Worm (Caenorhabditis elegans): ENCODE measurements around the gene syf-2.

syf-2 gene

ce11 chrIII:7179538-7180301, 17.8 kb upstream of the syf-2 start, which contains the start of the genes rps-14 and rpl-36 (continued):
- peak; percentile 35; the same call in 1 of the 2 replicates for TF ChIP-seq pha-4 (GFP tag; IDR thresholded peaks at IDR 0.05)
- peak; percentile 92 for TF ChIP-seq pha-4 (tag; optimal IDR thresholded peaks at IDR 0.05)
- peak in 1 of 2 experiments; percentile 64 for TF ChIP-seq hif-1 (tag; optimal IDR thresholded peaks at IDR 0.05)
- no peak for TF ChIP-seq zip-11 (GFP tag; IDR thresholded peaks at IDR 0.05)
- no peak for TF ChIP-seq unc-62 (GFP tag; optimal IDR thresholded peaks at IDR 0.05 in 1 of 2)
- no peak for TF ChIP-seq unc-62 (tag; optimal IDR thresholded peaks at IDR 0.05)
- TF ChIP-seq cey-2 (tag; optimal IDR thresholded peaks at IDR 0.05; ENCODE audit: borderline replicate concordance, insufficient read depth): no peak
- peak; percentile 64 for TF ChIP-seq nhr-28 (tag; optimal IDR thresholded peaks at IDR 0.05)
- TF ChIP-seq egl-27 (tag; optimal IDR thresholded peaks at IDR 0.05): no peak
- 0 out of 2 replicates have a peak, but pooled peaks have one; percentile 42 for TF ChIP-seq tra-1 (GFP tag; IDR thresholded peaks at IDR 0.05)
- TF ChIP-seq ceh-28 (tag; optimal IDR thresholded peaks at IDR 0.05): no peak
- no peak for TF ChIP-seq attf-4 (tag; optimal IDR thresholded peaks at IDR 0.05)
- TF ChIP-seq nhr-41 (GFP tag; IDR thresholded peaks at IDR 0.05): no peak
- no peak for TF ChIP-seq gei-8 (GFP tag; optimal IDR thresholded peaks at IDR 0.05)
- peak; percentile 89 for TF ChIP-seq dpl-1 (GFP tag; optimal IDR thresholded peaks at IDR 0.05)
- peak; percentile 98 for TF ChIP-seq aha-1 (tag)
- peak; percentile 9 for TF ChIP-seq zip-2 (tag; optimal IDR thresholded peaks at IDR 0.05)
- peak; percentile 71 for TF ChIP-seq ama-1 (optimal IDR thresholded peaks at IDR 0.05)
- no peak for TF ChIP-seq nhr-76 (tag; optimal IDR thresholded peaks at IDR 0.05)
- TF ChIP-seq sdz-12 (GFP tag; optimal IDR thresholded peaks at IDR 0.05): no peak
- TF ChIP-seq ctbp-1 (GFP tag; IDR thresholded peaks at IDR 0.05): no peak
- TF ChIP-seq Y5F2A.4 (GFP tag; optimal IDR thresholded peaks at IDR 0.05): no peak
- TF ChIP-seq madf-9 (GFP tag; conservative IDR thresholded peaks at IDR 0.05): no peak
- no peak for TF ChIP-seq fos-1 (tag; optimal IDR thresholded peaks at IDR 0.05)
- no peak for TF ChIP-seq Y105C5A.15 (GFP tag; IDR thresholded peaks at IDR 0.05)
- no peak for TF ChIP-seq daf-8 (GFP tag; IDR thresholded peaks at IDR 0.05)
- TF ChIP-seq T20F7.1 (GFP tag; optimal IDR thresholded peaks at IDR 0.05): peak; percentile 90
- peak; percentile 65 for TF ChIP-seq spr-1 (tag; optimal IDR thresholded peaks at IDR 0.05)
- TF ChIP-seq mxl-3 (GFP tag; optimal IDR thresholded peaks at IDR 0.05): no peak
- TF ChIP-seq F44E2.7 (GFP tag; IDR thresholded peaks at IDR 0.05): no peak
- TF ChIP-seq rbr-2 (tag; optimal IDR thresholded peaks at IDR 0.05): peak; percentile 81
- TF ChIP-seq dmd-6 (GFP tag; IDR thresholded peaks at IDR 0.05): peak; percentile 71
- no peak for TF ChIP-seq lim-7 (GFP tag; IDR thresholded peaks at IDR 0.05)
- no peak for TF ChIP-seq F10B5.3 (tag; optimal IDR thresholded peaks at IDR 0.05)
- no peak for TF ChIP-seq tag-97 (GFP tag; IDR thresholded peaks at IDR 0.05)
- no peak for TF ChIP-seq zag-1 (tag; optimal IDR thresholded peaks at IDR 0.05)
- peak; percentile 34 for TF ChIP-seq lin-15B (tag; optimal IDR thresholded peaks at IDR 0.05)
- TF ChIP-seq zfp-2 (tag; optimal IDR thresholded peaks at IDR 0.05): peak; percentile 95
- TF ChIP-seq nhr-48 (tag; optimal IDR thresholded peaks at IDR 0.05): peak; percentile 35
- no peak for TF ChIP-seq mdt-29 (GFP tag; IDR thresholded peaks at IDR 0.05)
- no peak for TF ChIP-seq F49E8.2 (tag; optimal IDR thresholded peaks at IDR 0.05; ENCODE audit: borderline replicate concordance)
- peak; percentile 12 for TF ChIP-seq ces-1 (GFP tag; optimal IDR thresholded peaks at IDR 0.05)
- no peak for TF ChIP-seq Y75B8A.6 (GFP tag; IDR thresholded peaks at IDR 0.05)
- 0 out of 2 replicates have a peak, but pooled peaks have one; percentile 28 for TF ChIP-seq arid-1 (GFP tag; conservative IDR thresholded peaks at IDR 0.05)
- peak; percentile 86 for TF ChIP-seq lin-38 (GFP tag; IDR thresholded peaks at IDR 0.05)
- TF ChIP-seq dmd-9 (GFP tag; IDR thresholded peaks at IDR 0.05): no peak
- TF ChIP-seq aly-2 (tag; optimal IDR thresholded peaks at IDR 0.05): no peak
- TF ChIP-seq lsy-2 (tag; optimal IDR thresholded peaks at IDR 0.05): peak; percentile 43 to 96
- no peak for TF ChIP-seq ztf-11 (tag; optimal IDR thresholded peaks at IDR 0.05)
- peak; percentile 91 for TF ChIP-seq mep-1 (tag; optimal IDR thresholded peaks at IDR 0.05)
- no peak for TF ChIP-seq ZK337.2 (GFP tag; IDR thresholded peaks at IDR 0.05)

Data from whole organism, L4 larva.